Worm (Caenorhabditis elegans) whole organism, mixed stage, embryonic: ENCODE measurements around the gene nstp-10.
A peak's percentile ranks its signal among the peaks of the same experiment; 100 is the strongest.

ENCODE experiments used
- M03D4.4 ChIP-seq: sonication (generic microtip); optimal IDR thresholded peaks from 2 replicates; lab custom pipeline; 2017; ENCODE audit warnings: mild to moderate bottlenecking, missing genetic modification characterization, missing compliant biosample characterization
- bed-3 ChIP-seq: fragments of 200-800 bp; sonication (Bioruptor generic); optimal IDR thresholded peaks from 3 replicates; lab custom pipeline; 2018; ENCODE audit warnings: mild to moderate bottlenecking, missing genetic modification characterization, moderate library complexity, missing compliant biosample characterization
- blmp-1 ChIP-seq: fragments of 150-350 bp; optimal IDR thresholded peaks from 2 replicates; lab custom pipeline; 2014; ENCODE audit warnings: missing biosample characterization, missing genetic modification characterization
- ceh-39 ChIP-seq: fragments of 150-350 bp; optimal IDR thresholded peaks from 2 replicates; lab custom pipeline; 2014; ENCODE audit warnings: missing biosample characterization, missing genetic modification characterization
- ceh-83 ChIP-seq: fragments of 200-800 bp; sonication (Bioruptor generic); optimal IDR thresholded peaks from 2 replicates; lab custom pipeline; 2018; ENCODE audit warnings: mild to moderate bottlenecking, missing genetic modification characterization, missing compliant biosample characterization
- drap-1 ChIP-seq: fragments of 200-800 bp; sonication (Bioruptor generic); optimal IDR thresholded peaks from 3 replicates; lab custom pipeline; 2018; ENCODE audit warnings: mild to moderate bottlenecking, missing genetic modification characterization, missing compliant biosample characterization
- elt-1 ChIP-seq: sonication (generic microtip); optimal IDR thresholded peaks from 2 replicates; lab custom pipeline; 2017; ENCODE audit warnings: missing genetic modification characterization, mild to moderate bottlenecking, missing compliant biosample characterization, antibody characterized with exemption, moderate library complexity, borderline replicate concordance; ENCODE audit not compliant: insufficient read depth
- flh-1 ChIP-seq: fragments of 200-800 bp; sonication (Bioruptor generic); optimal IDR thresholded peaks from 2 replicates; lab custom pipeline; 2018; ENCODE audit warnings: mild to moderate bottlenecking, missing genetic modification characterization, moderate library complexity, missing compliant biosample characterization
- ham-2 ChIP-seq: fragments of 200-800 bp; sonication (Bioruptor generic); optimal IDR thresholded peaks from 2 replicates; lab custom pipeline; 2018; ENCODE audit warnings: mild to moderate bottlenecking, missing genetic modification characterization, missing compliant biosample characterization
- hlh-1 ChIP-seq: fragments of 150-350 bp; optimal IDR thresholded peaks from 2 replicates; lab custom pipeline; 2014; ENCODE audit warnings: missing biosample characterization, missing genetic modification reagents, missing genetic modification characterization
- lin-13 ChIP-seq: fragments of 150-350 bp; optimal IDR thresholded peaks from 2 replicates; lab custom pipeline; 2014; ENCODE audit warnings: missing biosample characterization, missing genetic modification characterization
- lin-32 ChIP-seq: fragments of 200-800 bp; sonication (Bioruptor generic); optimal IDR thresholded peaks from 2 replicates; lab custom pipeline; 2018; ENCODE audit warnings: mild to moderate bottlenecking, missing genetic modification characterization, missing compliant biosample characterization
- lsy-2 ChIP-seq: fragments of 150-350 bp; optimal IDR thresholded peaks from 2 replicates; lab custom pipeline; 2014; ENCODE audit warnings: missing biosample characterization, missing genetic modification characterization
- mab-5 ChIP-seq: fragments of 150-350 bp; optimal IDR thresholded peaks from 2 replicates; lab custom pipeline; 2014; ENCODE audit warnings: missing biosample characterization, missing genetic modification characterization
- mep-1 ChIP-seq: fragments of 150-350 bp; optimal IDR thresholded peaks from 2 replicates; lab custom pipeline; 2017; ENCODE audit warnings: missing biosample characterization, missing genetic modification reagents, missing genetic modification characterization, inconsistent platforms
- mls-2 ChIP-seq: sonication (generic microtip); optimal IDR thresholded peaks from 2 replicates; lab custom pipeline; 2016; ENCODE audit warnings: mild to moderate bottlenecking, missing genetic modification characterization, moderate library complexity, missing compliant biosample characterization
- nhr-12 ChIP-seq: fragments of 150-350 bp; optimal IDR thresholded peaks from 2 replicates; lab custom pipeline; 2014; ENCODE audit warnings: missing biosample characterization, missing genetic modification characterization
- nhr-28 ChIP-seq: fragments of 150-350 bp; optimal IDR thresholded peaks from 2 replicates; lab custom pipeline; 2014; ENCODE audit warnings: missing biosample characterization, missing genetic modification characterization
- nhr-76 ChIP-seq: sonication (generic microtip); optimal IDR thresholded peaks from 2 replicates; lab custom pipeline; 2017; ENCODE audit warnings: missing biosample characterization, missing genetic modification characterization
- pha-4 ChIP-seq: fragments of 150-350 bp; optimal IDR thresholded peaks from 2 replicates; lab custom pipeline; 2018; ENCODE audit warnings: missing biosample characterization, missing genetic modification reagents, missing genetic modification characterization
- sem-2 ChIP-seq: fragments of 200-800 bp; sonication (Bioruptor generic); optimal IDR thresholded peaks from 2 replicates; lab custom pipeline; 2018; ENCODE audit warnings: mild to moderate bottlenecking, missing genetic modification characterization, missing compliant biosample characterization
- snpc-4 ChIP-seq: fragments of 150-350 bp; optimal IDR thresholded peaks from 2 replicates; lab custom pipeline; 2014; ENCODE audit warnings: missing biosample characterization, missing genetic modification characterization
- sptf-1 ChIP-seq: sonication (generic microtip); optimal IDR thresholded peaks from 2 replicates; lab custom pipeline; 2017; ENCODE audit warnings: mild to moderate bottlenecking, missing genetic modification characterization, moderate library complexity, missing compliant biosample characterization
- tbx-8 ChIP-seq: fragments of 200-800 bp; sonication (Bioruptor generic); optimal IDR thresholded peaks from 2 replicates; lab custom pipeline; 2018; ENCODE audit warnings: mild to moderate bottlenecking, missing genetic modification characterization, moderate library complexity, missing compliant biosample characterization
- unc-120 ChIP-seq: sonication (generic microtip); optimal IDR thresholded peaks from 2 replicates; lab custom pipeline; 2017; ENCODE audit warnings: missing genetic modification characterization, missing compliant biosample characterization; ENCODE audit not compliant: poor library complexity, severe bottlenecking
- unc-39 ChIP-seq: fragments of 150-350 bp; optimal IDR thresholded peaks from 2 replicates; lab custom pipeline; 2014; ENCODE audit warnings: missing biosample characterization, missing genetic modification characterization
- unc-62 ChIP-seq: fragments of 150-350 bp; optimal IDR thresholded peaks from 2 replicates; lab custom pipeline; 2014; ENCODE audit warnings: missing biosample characterization, missing genetic modification reagents, missing genetic modification characterization
- zip-8 ChIP-seq: fragments of 150-350 bp; optimal IDR thresholded peaks from 2 replicates; lab custom pipeline; 2014; ENCODE audit warnings: missing biosample characterization, missing genetic modification characterization
- ztf-11 ChIP-seq: fragments of 150-350 bp; optimal IDR thresholded peaks from 2 replicates; lab custom pipeline; 2014; ENCODE audit warnings: missing biosample characterization, missing genetic modification characterization

Gene nstp-10

ce11 chrV:9536505-9536904, 13.1 kb downstream of the nstp-10 start, which contains the start of gene C50F4.4:
C50F4.4 (plus strand) TSS chrV:9536771.
- TF ChIP-seq unc-120 (peak; percentile 34), unc-39 (tag; lab: Kevin White, UChicago) (no peak)
- TF ChIP-seq, all 35 proteins: peak for 1

ce11 chrV:9534621-9535020, 15.0 kb downstream of the nstp-10 start, which contains the start of gene tag-329:
tag-329 (plus strand) TSS chrV:9534921.
- TF ChIP-seq flh-1 (GFP tag; lab: Kevin White, UChicago): no peak
- TF ChIP-seq ham-2 (GFP tag; lab: Kevin White, UChicago): no peak
- no peak for TF ChIP-seq sptf-1 (tag; lab: Kevin White, UChicago)

ce11 chrV:9531477-9531876, 18.2 kb downstream of the nstp-10 start, which contains the start of the genes C50F4.10 and pfk-1.2:
C50F4.10 (minus strand) TSS chrV:9531577.
pfk-1.2 (plus strand) TSS chrV:9531801.
- TF ChIP-seq tbx-8 (GFP tag; lab: Kevin White, UChicago) (no peak), mab-5 (tag; lab: Kevin White, UChicago) (no peak), ztf-11 (no peak), lin-32 (GFP tag; lab: Kevin White, UChicago) (no peak), mep-1 (no peak), snpc-4 (tag; lab: Kevin White, UChicago) (no peak)

- TF ChIP-seq elt-1 (tag; lab: Kevin White, UChicago): no peak
- TF ChIP-seq ham-2 (GFP tag; lab: Kevin White, UChicago): no peak
- no peak for TF ChIP-seq lin-32 (GFP tag; lab: Kevin White, UChicago)
- TF ChIP-seq flh-1 (GFP tag; lab: Kevin White, UChicago): no peak
Observed at ce11 chrV:9527984-9528383, 21.7 kb downstream of the nstp-10 start.

- TF ChIP-seq nhr-12 (no peak), sptf-1 (tag; lab: Kevin White, UChicago) (no peak), mls-2 (tag; lab: Kevin White, UChicago) (no peak), nhr-76 (tag; lab: Kevin White, UChicago) (no peak), snpc-4 (tag; lab: Kevin White, UChicago) (no peak), ceh-39 (no peak), unc-39 (tag; lab: Kevin White, UChicago) (no peak), lin-32 (GFP tag; lab: Kevin White, UChicago) (no peak), elt-1 (tag; lab: Kevin White, UChicago) (no peak), flh-1 (GFP tag; lab: Kevin White, UChicago) (no peak), ztf-11 (no peak), drap-1 (GFP tag; lab: Kevin White, UChicago) (no peak), unc-62 (no peak), zip-8 (tag; lab: Kevin White, UChicago) (no peak), M03D4.4 (tag; lab: Kevin White, UChicago) (no peak)
Observed at ce11 chrV:9527337-9527736, 22.3 kb downstream of the nstp-10 start.

- TF ChIP-seq bed-3 (no peak), drap-1 (GFP tag; lab: Kevin White, UChicago) (no peak), sptf-1 (tag; lab: Kevin White, UChicago) (no peak), lsy-2 (no peak), ztf-11 (no peak), blmp-1 (tag; lab: Kevin White, UChicago) (no peak), mab-5 (tag; lab: Kevin White, UChicago) (no peak)
- TF ChIP-seq, all 35 proteins: peak for 0
Observed at ce11 chrV:9526470-9526869, 23.2 kb downstream of the nstp-10 start, which contains the start of gene C50F4.1. C50F4.1 (plus strand) TSS chrV:9526793.

ce11 chrV:9524099-9524498, 25.5 kb downstream of the nstp-10 start, which contains the start of gene C50F4.9:
C50F4.9 (minus strand) TSS chrV:9524199.
- no peak for TF ChIP-seq drap-1 (GFP tag; lab: Kevin White, UChicago)
- no peak for TF ChIP-seq nhr-28 (tag; lab: Kevin White, UChicago)
- TF ChIP-seq unc-39 (tag; lab: Kevin White, UChicago): no peak
- no peak for TF ChIP-seq ceh-83
- no peak for TF ChIP-seq mab-5 (tag; lab: Kevin White, UChicago)
- no peak for TF ChIP-seq ztf-11
- TF ChIP-seq ham-2 (GFP tag; lab: Kevin White, UChicago): no peak
- TF ChIP-seq sem-2 (GFP tag; lab: Kevin White, UChicago): no peak
- TF ChIP-seq flh-1 (GFP tag; lab: Kevin White, UChicago): no peak
- no peak for TF ChIP-seq ceh-39
- TF ChIP-seq pha-4 (tag; lab: Kevin White, UChicago): no peak
- TF ChIP-seq mls-2 (tag; lab: Kevin White, UChicago): no peak
- TF ChIP-seq bed-3: no peak
- no peak for TF ChIP-seq lin-13 (tag; lab: Kevin White, UChicago)
- no peak for TF ChIP-seq blmp-1 (tag; lab: Kevin White, UChicago)
- no peak for TF ChIP-seq hlh-1 (tag; lab: Kevin White, UChicago)
